Worm (Caenorhabditis elegans): ENCODE data around the gene C24B9.3.

ce11 chrV:2718688-2719185, 7.3 kb upstream of the C24B9.3 start, which contains the start of gene srt-29:
- no peak for TF ChIP-seq hnd-1 (tag; optimal IDR thresholded peaks at IDR 0.05)
- no peak for TF ChIP-seq tbx-11 (GFP tag; IDR thresholded peaks at IDR 0.05)
- no peak for TF ChIP-seq ama-1 (optimal IDR thresholded peaks at IDR 0.05)
- no peak for TF ChIP-seq hmbx-1 (tag; optimal IDR thresholded peaks at IDR 0.05)
- no peak for TF ChIP-seq ets-7 (tag; optimal IDR thresholded peaks at IDR 0.05)
- TF ChIP-seq tbx-37 (GFP tag; conservative IDR thresholded peaks at IDR 0.05) = no peak
- no peak for TF ChIP-seq scrt-1 (GFP tag; IDR thresholded peaks at IDR 0.05)
- TF ChIP-seq tra-4 (tag; optimal IDR thresholded peaks at IDR 0.05) = no peak
- no peak for TF ChIP-seq aly-1 (tag; optimal IDR thresholded peaks at IDR 0.05)
- TF ChIP-seq ceh-13 (GFP tag; optimal IDR thresholded peaks at IDR 0.05) = no peak
- no peak for TF ChIP-seq ceh-36 (tag; optimal IDR thresholded peaks at IDR 0.05)
- TF ChIP-seq flt-1 (GFP tag; IDR thresholded peaks at IDR 0.05) = no peak
- TF ChIP-seq B0310.2 (tag; optimal IDR thresholded peaks at IDR 0.05) = no peak
- no peak for TF ChIP-seq sea-1 (GFP tag; conservative IDR thresholded peaks at IDR 0.05)

All from whole organism, early embryonic.